Fruit fly (Drosophila melanogaster): ENCODE data around the gene CG13068.

Gene CG13068

DNA sequence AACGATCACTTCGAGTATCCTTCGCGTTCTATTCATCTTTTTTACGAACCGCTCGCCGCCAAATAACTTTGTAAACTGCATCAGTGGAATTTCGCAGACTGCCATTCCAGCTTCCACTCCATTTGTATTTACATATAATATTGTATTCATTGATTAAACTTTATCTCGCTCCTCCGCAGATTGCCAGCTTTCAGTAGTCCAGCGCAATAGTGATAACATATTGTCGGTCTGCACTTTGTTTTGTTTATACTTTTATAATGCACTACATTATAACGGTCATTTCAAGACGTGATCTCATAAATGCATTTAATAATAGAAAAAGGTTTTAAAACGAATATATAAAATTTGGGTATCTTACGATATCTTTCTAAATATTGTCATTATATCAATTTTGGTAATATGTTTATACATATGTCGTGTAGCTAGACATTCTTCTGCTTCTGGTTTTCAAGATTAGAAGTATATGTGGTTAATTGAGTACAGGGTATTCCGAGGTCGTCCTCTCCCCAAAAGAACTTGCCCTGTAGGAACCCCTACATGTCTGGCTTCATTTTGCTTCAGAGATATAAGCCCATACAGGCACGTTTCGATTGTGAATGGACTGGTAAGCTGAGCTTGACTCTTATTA is 972 bp upstream of the CG13068 start, which contains the start of gene CG4950:
Gene CG4950 (minus strand): TSS at position 51 of the 628 bp plus-strand sequence.
- TF ChIP-seq noc (tag; optimal IDR thresholded peaks at IDR 0.05) = no peak

DNA sequence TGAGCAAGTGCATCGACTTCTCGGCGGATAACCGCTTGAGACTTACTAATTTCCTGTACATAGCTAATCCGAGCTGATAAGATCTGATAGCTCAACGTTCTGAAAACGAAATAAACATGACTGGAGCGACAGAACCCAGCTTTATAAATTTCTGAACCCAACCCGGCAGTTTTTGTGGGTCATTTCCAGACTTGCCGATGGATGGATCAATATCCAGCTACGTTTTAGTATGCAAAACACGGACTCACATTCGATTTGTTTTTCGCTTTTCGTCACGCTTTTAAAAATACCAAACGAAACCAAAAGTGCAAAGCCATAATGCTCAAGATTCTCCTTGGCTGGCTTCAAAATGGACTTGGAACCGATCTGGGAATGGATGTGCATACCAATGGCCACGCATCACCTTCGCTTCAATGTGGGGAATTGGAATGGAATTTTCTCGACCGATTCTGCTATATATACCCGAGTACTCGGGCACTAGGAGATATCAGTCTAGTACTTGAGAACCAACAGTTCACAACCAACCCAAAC is 1.7 kb downstream of the CG13068 start, which contains the start of the genes CG34248 and CG13067:
Gene CG34248 (minus strand): TSS at position 101 of the 531 bp plus-strand sequence.
Gene CG13067 (plus strand): TSS at position 481 of the 531 bp plus-strand sequence.
- no peak for TF ChIP-seq noc (tag; optimal IDR thresholded peaks at IDR 0.05)

DNA sequence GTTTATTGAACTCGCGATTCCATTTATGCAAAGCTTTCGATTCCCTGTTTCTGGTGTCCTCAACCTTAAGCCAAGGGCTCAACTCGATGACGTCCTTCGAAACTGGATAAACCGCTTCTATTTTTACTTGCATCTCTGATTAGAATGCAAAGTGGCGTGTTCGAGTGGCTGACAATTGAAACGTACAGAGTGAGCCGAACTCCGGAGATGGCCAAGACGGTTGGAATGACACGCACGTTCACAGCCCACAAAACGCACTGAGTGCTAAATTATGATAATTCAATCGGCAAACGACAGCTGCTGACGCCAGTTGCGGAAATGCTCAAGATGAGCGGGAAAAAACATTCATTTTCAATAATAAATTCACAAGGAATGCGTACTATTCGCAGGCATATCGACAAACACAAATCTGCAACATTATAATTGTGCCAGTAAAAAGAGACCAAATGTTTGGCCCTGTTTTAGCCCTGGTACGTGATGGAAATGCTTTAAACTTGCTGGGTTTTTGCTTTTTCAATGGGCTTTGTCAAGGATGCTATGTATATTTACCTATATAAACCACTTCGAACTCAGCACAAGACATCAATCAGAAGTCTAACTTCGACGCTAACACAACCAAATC is 3.3 kb downstream of the CG13068 start, which contains the start of gene CG13066:
Gene CG13066 (plus strand): TSS at position 572 of the 622 bp plus-strand sequence.
- TF ChIP-seq noc (tag; optimal IDR thresholded peaks at IDR 0.05) = no peak

DNA sequence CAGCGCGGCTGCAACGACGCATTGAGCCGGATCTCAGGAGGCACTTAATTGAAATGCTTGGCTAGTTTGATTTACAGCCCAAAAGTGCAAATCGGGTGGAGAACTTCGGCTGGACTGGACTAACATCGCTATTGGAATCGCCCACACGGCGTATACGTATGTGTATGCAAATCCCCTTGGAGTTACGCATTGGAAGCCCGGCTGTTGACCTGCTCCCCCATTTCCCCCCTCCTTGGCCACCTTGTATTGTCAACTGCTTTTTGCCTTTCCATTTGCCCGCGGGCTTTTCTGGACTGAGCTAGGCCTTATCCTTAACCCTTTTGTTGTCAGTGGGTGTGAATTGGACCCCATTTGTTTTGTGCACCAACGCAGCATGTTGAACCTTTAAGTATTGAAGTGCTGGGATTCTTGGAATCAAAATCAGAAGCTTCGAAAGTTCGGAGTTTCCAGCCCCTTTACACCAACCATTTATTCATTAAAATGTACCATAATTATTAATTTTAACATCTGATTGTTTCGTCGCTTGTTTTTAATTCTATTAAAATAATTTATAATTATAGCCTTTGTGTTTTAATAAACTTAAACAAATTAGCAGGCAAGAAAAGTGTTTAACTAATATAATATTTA is 6.3 kb downstream of the CG13068 start:
- TF ChIP-seq noc (tag; optimal IDR thresholded peaks at IDR 0.05) = no peak

DNA sequence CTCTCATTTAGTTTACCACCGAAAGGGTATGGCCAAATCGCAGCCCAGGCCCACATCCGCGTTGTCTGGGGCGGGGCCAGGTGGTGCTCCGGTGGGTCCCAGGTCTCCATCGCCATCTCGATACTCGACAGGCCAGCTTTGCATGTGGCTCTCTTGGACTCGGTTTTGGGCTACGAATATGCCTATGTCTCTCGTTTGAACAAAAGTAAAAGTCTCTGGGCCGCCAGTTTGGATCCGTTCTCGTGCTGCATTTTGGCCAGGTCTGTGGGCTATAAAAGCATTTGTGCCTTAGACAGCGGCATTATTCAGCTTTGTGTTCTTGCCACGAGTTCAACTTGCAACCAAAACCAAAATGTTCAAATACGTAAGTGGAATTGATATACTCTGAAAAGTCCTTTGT is 7.9 kb downstream of the CG13068 start, which contains the start of gene CG13065:
Gene CG13065 (plus strand): TSS at position 301 of the 400 bp plus-strand sequence.
- TF ChIP-seq noc (tag; optimal IDR thresholded peaks at IDR 0.05) = no peak

DNA sequence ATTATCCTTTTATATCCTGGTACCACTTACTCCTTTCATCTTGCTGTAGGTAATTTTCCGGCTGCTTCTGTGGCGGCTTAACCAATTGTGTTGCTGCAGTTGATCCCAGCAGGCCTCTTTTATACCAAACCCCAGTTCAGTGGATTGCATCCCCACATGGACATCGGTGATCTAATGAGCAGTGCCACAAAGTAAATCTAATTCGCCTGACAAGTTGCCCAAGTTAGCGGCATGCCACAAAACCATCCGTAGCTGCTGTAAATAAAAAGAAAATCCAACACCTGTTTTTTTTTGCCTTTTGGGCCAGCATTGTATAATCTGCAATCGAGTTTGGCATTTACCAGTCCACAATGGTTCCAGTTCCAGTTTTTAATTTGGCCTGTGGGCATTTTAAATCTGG is 10.0 kb downstream of the CG13068 start, which contains the start of gene CG13050:
Gene CG13050 (minus strand): TSS at position 101 of the 400 bp plus-strand sequence.
- no peak for TF ChIP-seq noc (tag; optimal IDR thresholded peaks at IDR 0.05)

DNA sequence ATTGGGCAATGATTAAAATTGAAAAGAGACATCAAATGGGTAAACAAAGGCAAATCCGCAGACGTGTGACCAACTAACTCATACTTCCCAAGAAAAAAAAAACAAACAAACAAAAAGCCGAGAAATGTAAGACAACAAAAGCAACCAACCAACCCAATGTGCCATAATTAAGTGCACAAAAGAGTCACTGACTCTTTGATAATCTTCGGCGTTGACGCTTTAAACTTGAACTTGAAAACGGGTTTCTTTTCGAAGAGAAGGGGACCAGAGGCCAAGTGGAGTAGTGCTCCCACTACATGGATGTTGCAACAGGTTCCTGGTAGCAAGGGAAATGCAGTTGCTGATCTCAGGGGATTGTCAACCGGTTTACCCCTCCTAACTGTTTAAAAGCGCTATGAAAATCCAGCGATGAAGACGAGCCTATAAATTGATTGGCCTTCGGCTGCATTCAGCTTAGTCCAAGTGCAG is 10.8 kb downstream of the CG13068 start, which contains the start of gene CG13064:
Gene CG13064 (plus strand): TSS at position 418 of the 468 bp plus-strand sequence.
- TF ChIP-seq noc (tag; optimal IDR thresholded peaks at IDR 0.05) = no peak

DNA sequence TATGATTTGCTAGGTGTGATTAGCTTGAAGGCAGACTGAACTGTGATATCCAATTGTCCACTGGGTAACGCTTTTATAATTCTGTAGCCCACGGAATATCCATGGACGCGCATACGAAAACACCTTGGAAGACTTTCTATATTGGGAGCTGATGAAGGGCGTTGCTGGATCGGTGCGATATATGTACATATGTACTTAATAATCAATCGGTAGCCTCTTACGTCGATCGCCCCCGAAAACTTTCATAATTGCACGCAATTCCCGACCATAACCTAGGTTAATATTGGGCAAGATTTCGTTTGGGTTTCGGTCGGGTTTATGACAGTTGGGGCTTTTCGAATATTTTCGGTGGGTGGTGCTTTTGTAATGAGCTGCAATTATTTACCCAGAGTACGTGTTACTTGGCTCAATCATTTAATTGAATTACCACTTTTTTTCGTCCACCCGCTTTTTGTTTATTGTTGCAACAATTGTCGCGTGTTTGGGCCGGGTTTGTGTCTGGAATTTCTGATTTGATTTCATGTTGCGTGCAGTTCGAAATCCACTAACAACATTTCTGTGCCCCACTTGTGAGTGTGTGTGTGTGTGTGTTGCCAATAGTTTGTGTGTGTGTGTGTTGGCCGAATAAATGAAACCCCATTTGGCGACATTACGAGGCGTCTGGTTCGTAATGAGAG is 12.8 kb downstream of the CG13068 start, which contains the start of gene CG13049:
Gene CG13049 (minus strand): TSS at position 51 of the 677 bp plus-strand sequence.
- no peak for TF ChIP-seq noc (tag; optimal IDR thresholded peaks at IDR 0.05)

DNA sequence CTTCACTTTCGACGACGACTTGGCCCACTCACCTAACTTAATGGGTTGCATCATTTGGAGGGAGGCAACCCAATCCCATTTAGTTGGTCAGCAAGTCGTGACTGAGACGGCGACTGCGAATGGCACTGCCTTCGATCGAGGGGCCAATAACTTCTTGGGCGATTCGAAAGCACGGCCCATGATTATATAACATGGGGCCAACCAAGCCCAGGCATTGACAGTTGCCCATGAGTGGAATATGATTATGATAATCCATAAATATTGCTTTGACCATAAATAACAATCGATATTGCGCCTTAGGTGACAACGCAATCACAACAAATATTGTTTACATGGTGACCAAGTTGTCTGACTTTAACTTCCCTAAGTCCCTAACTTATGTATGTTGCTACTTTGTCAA is 14.6 kb downstream of the CG13068 start, which contains the start of gene CG13048:
Gene CG13048 (minus strand): TSS at position 101 of the 400 bp plus-strand sequence.
- no peak for TF ChIP-seq noc (tag; optimal IDR thresholded peaks at IDR 0.05)

DNA sequence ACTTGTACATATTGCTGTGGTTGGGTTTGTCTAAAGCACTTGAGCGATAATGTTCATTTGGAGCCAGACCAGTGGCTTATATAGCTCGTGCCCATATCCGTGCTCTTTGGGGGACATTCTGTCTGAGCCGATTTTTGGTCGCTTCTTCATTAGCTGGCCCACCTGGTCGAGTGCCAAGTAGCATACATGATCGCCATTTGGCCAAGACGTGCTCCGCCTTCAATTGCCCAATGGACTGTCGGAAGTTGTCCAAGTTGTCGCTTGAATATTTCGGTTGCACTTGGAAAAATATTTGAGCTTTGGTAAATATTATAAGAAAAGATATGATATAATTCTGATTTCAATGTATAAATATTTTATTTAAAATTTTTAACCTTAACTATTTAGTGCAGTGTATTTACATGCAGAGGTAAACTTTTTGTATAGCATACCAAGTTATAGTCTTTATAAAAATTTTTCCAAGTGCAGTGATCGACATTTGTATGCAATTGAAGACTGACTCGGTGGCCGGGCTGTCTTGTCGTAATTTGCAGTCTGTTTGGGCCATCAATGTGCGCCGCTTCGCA is 16.2 kb downstream of the CG13068 start, which contains the start of gene CG13047:
Gene CG13047 (minus strand): TSS at position 51 of the 566 bp plus-strand sequence.
- no peak for TF ChIP-seq noc (tag; optimal IDR thresholded peaks at IDR 0.05)

DNA sequence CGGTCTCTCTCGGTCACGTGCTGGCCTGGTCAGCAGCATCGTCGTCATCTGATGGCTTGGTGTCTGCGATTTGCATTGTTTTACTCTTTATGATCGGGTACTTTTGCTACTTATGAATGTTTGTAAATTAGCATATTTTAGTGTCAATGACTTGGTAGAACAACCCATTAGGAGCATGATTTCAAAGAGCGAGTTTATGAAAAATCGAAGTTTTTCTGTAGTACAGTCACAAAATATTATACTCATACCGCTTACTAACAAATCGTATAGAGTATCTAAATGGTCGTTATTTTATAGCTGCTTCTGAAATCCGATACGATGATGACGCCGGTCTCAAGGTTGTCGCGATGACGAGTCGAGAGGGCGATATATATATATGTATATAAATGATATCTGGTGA is 17.1 kb downstream of the CG13068 start:
- no peak for TF ChIP-seq noc (tag; optimal IDR thresholded peaks at IDR 0.05)

DNA sequence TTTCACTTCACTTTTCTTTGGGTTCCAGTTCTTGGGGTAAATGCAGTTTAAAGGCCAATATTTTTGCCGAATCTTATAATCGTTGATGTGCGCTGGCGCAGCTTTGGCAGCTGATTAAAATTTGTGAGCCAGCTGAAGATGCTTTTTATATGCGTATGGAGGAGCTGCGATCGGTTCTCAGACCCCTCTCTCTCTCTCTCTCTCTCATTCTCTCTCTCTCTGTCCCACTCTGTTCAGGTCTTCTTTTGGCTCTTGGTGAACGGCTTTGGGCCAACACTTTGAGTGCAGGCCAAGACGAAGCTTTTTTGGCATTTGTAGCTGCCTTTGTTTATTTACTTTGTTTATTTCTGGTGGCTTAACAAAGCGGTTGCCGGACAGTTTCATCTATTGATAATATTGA is 19.1 kb downstream of the CG13068 start, which contains the start of gene CG13046:
Gene CG13046 (minus strand): TSS at position 101 of the 400 bp plus-strand sequence.
- TF ChIP-seq noc (tag; optimal IDR thresholded peaks at IDR 0.05) = no peak

DNA sequence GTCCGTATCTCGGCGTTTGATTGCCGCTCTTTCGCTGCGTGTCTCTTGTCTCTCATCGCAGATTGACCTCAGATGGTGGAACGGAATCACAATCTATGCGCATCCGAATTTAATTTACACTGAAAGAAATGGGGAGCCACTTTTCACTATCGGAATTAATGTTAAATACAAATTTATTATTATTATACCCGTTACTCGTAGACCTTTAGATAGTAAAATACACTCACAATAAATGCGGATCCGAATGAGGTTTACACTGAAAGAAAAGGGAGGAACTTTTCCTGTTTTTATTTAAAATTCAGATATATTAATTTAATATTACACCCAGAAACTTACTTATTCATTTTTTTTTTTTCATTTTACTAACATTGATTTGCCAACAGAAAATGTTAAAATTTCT is 19.9 kb downstream of the CG13068 start:
- no peak for TF ChIP-seq noc (tag; optimal IDR thresholded peaks at IDR 0.05)

DNA sequence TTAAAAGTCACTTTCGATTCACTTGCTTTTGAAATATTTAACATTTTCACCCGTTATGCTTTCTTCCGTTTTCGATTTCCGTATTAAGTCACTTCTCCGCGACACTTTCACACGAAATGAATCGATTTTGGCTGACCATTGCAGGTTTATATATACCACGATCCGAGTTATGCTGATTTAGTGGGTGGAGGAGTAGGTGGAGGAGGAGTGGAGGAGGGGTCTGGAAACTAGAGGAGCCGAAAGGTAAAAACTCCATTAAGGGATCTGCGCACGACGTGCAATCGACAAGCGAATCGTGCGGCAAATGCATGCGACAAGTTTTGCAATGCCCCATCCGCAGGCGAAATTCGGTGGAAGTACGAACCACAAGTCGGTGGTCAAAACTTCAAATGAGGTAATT is 21.7 kb downstream of the CG13068 start, which contains the start of gene CG13045:
Gene CG13045 (minus strand): TSS at position 101 of the 400 bp plus-strand sequence.
- TF ChIP-seq noc (tag; optimal IDR thresholded peaks at IDR 0.05) = no peak

DNA sequence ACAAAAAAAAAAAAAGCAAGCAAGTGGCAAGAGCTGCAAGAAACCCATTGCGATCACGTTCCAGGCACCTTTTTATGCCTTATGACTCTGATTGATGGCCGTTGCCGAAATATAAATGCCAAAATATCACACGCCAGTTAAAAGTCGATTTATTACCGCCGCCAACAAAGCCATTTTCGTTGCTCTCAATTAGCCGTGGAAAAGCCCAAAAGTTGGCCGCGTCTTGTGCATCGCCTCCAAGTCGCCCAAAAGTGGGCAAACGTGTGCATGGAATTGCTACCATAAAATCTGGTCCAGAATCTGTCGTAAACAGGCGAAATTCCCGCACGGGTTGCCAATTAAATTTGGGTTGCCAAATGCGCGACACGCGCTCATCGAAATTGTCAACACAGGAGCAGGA is 22.5 kb downstream of the CG13068 start:
- TF ChIP-seq noc (tag; optimal IDR thresholded peaks at IDR 0.05) = no peak
